Worm (Caenorhabditis elegans) whole organism, L1 larva: ENCODE measurements around the gene R03A10.5.

ENCODE experiments used
- C04F5.9 ChIP-seq: sonication (generic microtip); optimal IDR thresholded peaks from 2 replicates; lab custom pipeline; 2016; ENCODE audit warnings: missing genetic modification characterization, missing compliant biosample characterization
- ces-1 ChIP-seq: fragments of 150-350 bp; optimal IDR thresholded peaks from 2 replicates; lab custom pipeline; 2014; ENCODE audit warnings: missing biosample characterization, missing genetic modification reagents, missing genetic modification characterization
- dpl-1 ChIP-seq, 3 experiments: fragments of 150-350 bp in 2 of 3; sonication (generic microtip) in 1 of 3; optimal IDR thresholded peaks; 2 replicates each; lab custom pipeline; 2014 to 2017; ENCODE audit warnings: missing biosample characterization in 3 of 3, missing genetic modification characterization in 3 of 3, missing genetic modification reagents in 3 of 3
- fkh-10 ChIP-seq: sonication (generic microtip); optimal IDR thresholded peaks from 2 replicates; lab custom pipeline; 2017; ENCODE audit warnings: missing biosample characterization, missing genetic modification reagents, missing genetic modification characterization
- fos-1 ChIP-seq: fragments of 150-350 bp; optimal IDR thresholded peaks from 2 replicates; lab custom pipeline; 2014; ENCODE audit warnings: missing biosample characterization, missing genetic modification characterization
- nhr-11 ChIP-seq: fragments of 150-350 bp; optimal IDR thresholded peaks from 2 replicates; lab custom pipeline; 2014; ENCODE audit warnings: missing biosample characterization, missing genetic modification characterization
- nhr-237 ChIP-seq: fragments of 150-350 bp; optimal IDR thresholded peaks from 2 replicates; lab custom pipeline; 2014; ENCODE audit warnings: missing biosample characterization, missing genetic modification characterization
- nhr-76 ChIP-seq: sonication (generic microtip); optimal IDR thresholded peaks from 2 replicates; lab custom pipeline; 2017; ENCODE audit warnings: missing biosample characterization, missing genetic modification characterization
- nhr-85 ChIP-seq: sonication (generic microtip); peaks from one replicate; lab custom pipeline; 2016; ENCODE audit warnings: missing genetic modification characterization, inconsistent platforms, missing compliant biosample characterization
- sup-37 ChIP-seq: fragments of 200-800 bp; sonication (Bioruptor generic); optimal IDR thresholded peaks from 2 replicates; lab custom pipeline; 2018; ENCODE audit warnings: mild to moderate bottlenecking, missing genetic modification characterization, missing compliant biosample characterization
- unc-62 ChIP-seq: fragments of 150-350 bp; optimal IDR thresholded peaks from 2 replicates; lab custom pipeline; 2014; ENCODE audit warnings: missing biosample characterization, missing genetic modification reagents, missing genetic modification characterization
- unc-86 ChIP-seq: sonication (generic microtip); optimal IDR thresholded peaks from 2 replicates; lab custom pipeline; 2016; ENCODE audit warnings: missing genetic modification characterization, missing compliant biosample characterization
- ztf-11 ChIP-seq, 2 experiments: sonication (generic microtip); optimal IDR thresholded peaks; 2 replicates each; lab custom pipeline; 2016 to 2017; ENCODE audit warnings: missing genetic modification characterization in 2 of 2, missing biosample characterization in 1 of 2, missing compliant biosample characterization in 1 of 2

ce11 chrX:15446292-15446794 is at the start of gene R03A10.5:
- TF ChIP-seq fkh-10 (GFP tag; lab: Kevin White, UChicago) (no peak), unc-62 (GFP tag; lab: Kevin White, UChicago) (no peak), nhr-11 (tag; lab: Kevin White, UChicago) (no peak), nhr-76 (tag; lab: Kevin White, UChicago) (no peak), fos-1 (tag; lab: Kevin White, UChicago) (no peak), C04F5.9 (no peak), nhr-237 (tag; lab: Kevin White, UChicago) (no peak), ztf-11 (tag; optimal IDR thresholded peaks at IDR 0.05; lab: Kevin White, UChicago) (no peak), unc-86 (no peak), sup-37 (GFP tag; lab: Kevin White, UChicago) (no peak), nhr-85 (tag; lab: Kevin White, UChicago) (peak; percentile 81), dpl-1 (GFP tag; optimal IDR thresholded peaks at IDR 0.05; lab: Kevin White, UChicago) (no peak), ces-1 (no peak)
